Worm (Caenorhabditis elegans) whole organism, L4 larva: Measurements from ENCODE around the gene F44F4.10.

Experiments
- F26F4.8 ChIP-seq: fragments of 200-800 bp; sonication (Bioruptor generic); conservative IDR thresholded peaks from 2 replicates; pipeline ENCODE4 v1.3.6; 2022; ENCODE audit warnings: missing genetic modification characterization, missing compliant biosample characterization
- F37D6.2 ChIP-seq: sonication (generic microtip); optimal IDR thresholded peaks from 2 replicates; lab custom pipeline; 2016; ENCODE audit warnings: mild to moderate bottlenecking, missing genetic modification characterization, missing compliant biosample characterization
- F44E2.7 ChIP-seq: fragments of 200-800 bp; sonication (Bioruptor generic); IDR thresholded peaks from 2 replicates; pipeline ENCODE4 v2.1.2; 2022; ENCODE audit warnings: missing genetic modification characterization, missing compliant biosample characterization
- Y105C5A.15 ChIP-seq: fragments of 200-800 bp; sonication (Bioruptor generic); IDR thresholded peaks from 2 replicates; pipeline ENCODE4 v1.3.6; 2022; ENCODE audit warnings: missing genetic modification characterization, missing compliant biosample characterization
- Y75B8A.6 ChIP-seq: fragments of 200-800 bp; sonication (Bioruptor generic); IDR thresholded peaks from 2 replicates; pipeline ENCODE4 v1.3.6; 2022; ENCODE audit warnings: missing genetic modification reagents, missing genetic modification characterization, missing compliant biosample characterization
- ZK337.2 ChIP-seq: fragments of 200-800 bp; sonication (Bioruptor generic); IDR thresholded peaks from 2 replicates; pipeline ENCODE4 v1.3.6; 2022; ENCODE audit warnings: missing genetic modification reagents, missing genetic modification characterization, missing compliant biosample characterization
- ZK546.5 ChIP-seq, 2 experiments: sonication (generic microtip); optimal IDR thresholded peaks; 2 replicates each; lab custom pipeline; 2017; ENCODE audit warnings: missing biosample characterization in 2 of 2, missing genetic modification characterization in 2 of 2
- ceh-28 ChIP-seq: fragments of 150-350 bp; optimal IDR thresholded peaks from 2 replicates; lab custom pipeline; 2014; ENCODE audit warnings: missing biosample characterization, missing genetic modification reagents, missing genetic modification characterization
- ceh-82 ChIP-seq: sonication (generic microtip); optimal IDR thresholded peaks from 2 replicates; lab custom pipeline; 2017; ENCODE audit warnings: missing biosample characterization, missing genetic modification characterization
- cey-2 ChIP-seq: sonication (generic microtip); optimal IDR thresholded peaks from 3 replicates; lab custom pipeline; 2017; ENCODE audit warnings: missing genetic modification characterization, mild to moderate bottlenecking, missing compliant biosample characterization, antibody characterized with exemption, borderline replicate concordance; ENCODE audit not compliant: insufficient read depth
- daf-16 ChIP-seq, 3 experiments: sonication (generic microtip); optimal IDR thresholded peaks; 2 replicates each; lab custom pipeline; 2016 to 2017; ENCODE audit warnings: missing genetic modification characterization in 3 of 3, missing genetic modification reagents in 3 of 3, mild to moderate bottlenecking in 2 of 3, missing compliant biosample characterization in 2 of 3, missing biosample characterization in 1 of 3, moderate library complexity in 1 of 3
- dmd-6 ChIP-seq: fragments of 200-800 bp; sonication (Bioruptor generic); IDR thresholded peaks from 2 replicates; pipeline ENCODE4 v1.3.6; 2022; ENCODE audit warnings: missing genetic modification reagents, missing genetic modification characterization, missing compliant biosample characterization
- dpl-1 ChIP-seq: fragments of 150-350 bp; optimal IDR thresholded peaks from 2 replicates; lab custom pipeline; 2014; ENCODE audit warnings: missing biosample characterization, missing genetic modification reagents, missing genetic modification characterization
- fkh-10 ChIP-seq: fragments of 150-350 bp; optimal IDR thresholded peaks from 2 replicates; lab custom pipeline; 2014; ENCODE audit warnings: missing biosample characterization, missing genetic modification reagents, missing genetic modification characterization
- fos-1 ChIP-seq: fragments of 150-350 bp; optimal IDR thresholded peaks from 2 replicates; lab custom pipeline; 2014; ENCODE audit warnings: missing biosample characterization, missing genetic modification characterization
- hif-1 ChIP-seq, 2 experiments: sonication (generic microtip); optimal IDR thresholded peaks; 2 replicates each; lab custom pipeline; 2016 to 2017; ENCODE audit warnings: missing compliant biosample characterization in 2 of 2, missing genetic modification characterization in 2 of 2, missing genetic modification reagents in 2 of 2, missing genotype in 2 of 2, mild to moderate bottlenecking in 1 of 2
- hlh-11 ChIP-seq: fragments of 200-800 bp; sonication (Bioruptor generic); optimal IDR thresholded peaks from 2 replicates; lab custom pipeline; 2018; ENCODE audit warnings: mild to moderate bottlenecking, missing genetic modification characterization, missing compliant biosample characterization
- hlh-30 ChIP-seq: sonication (generic microtip); optimal IDR thresholded peaks from 2 replicates; lab custom pipeline; 2017; ENCODE audit warnings: antibody characterized with exemption, mild to moderate bottlenecking, missing genetic modification characterization, missing compliant biosample characterization; ENCODE audit not compliant: insufficient read depth
- hmg-1.1 ChIP-seq: fragments of 200-800 bp; sonication (Bioruptor generic); IDR thresholded peaks from 2 replicates; pipeline ENCODE4 v1.3.6; 2022; ENCODE audit warnings: missing genetic modification reagents, missing genetic modification characterization, missing compliant biosample characterization
- lim-7 ChIP-seq: fragments of 200-800 bp; sonication (Bioruptor generic); IDR thresholded peaks from 2 replicates; pipeline ENCODE4 v1.3.6; 2022; ENCODE audit warnings: missing genetic modification characterization, missing compliant biosample characterization
- lin-1 ChIP-seq: fragments of 200-800 bp; sonication (Bioruptor generic); IDR thresholded peaks from 2 replicates; pipeline ENCODE4 v1.3.6; 2022; ENCODE audit warnings: missing genetic modification reagents, missing genetic modification characterization, missing compliant biosample characterization
- lin-13 ChIP-seq: fragments of 150-350 bp; optimal IDR thresholded peaks from 2 replicates; lab custom pipeline; 2014; ENCODE audit warnings: missing biosample characterization, missing genetic modification reagents, missing genetic modification characterization
- lin-38 ChIP-seq: fragments of 200-800 bp; sonication (Bioruptor generic); IDR thresholded peaks from 2 replicates; pipeline ENCODE4 v1.3.6; 2022; ENCODE audit warnings: missing genetic modification reagents, missing genetic modification characterization, missing compliant biosample characterization
- lsy-2 ChIP-seq, 2 experiments: fragments of 150-350 bp in 1 of 2; sonication (generic microtip) in 1 of 2; optimal IDR thresholded peaks; 2 replicates each; lab custom pipeline; 2014 to 2017; ENCODE audit warnings: missing biosample characterization in 2 of 2, missing genetic modification characterization in 2 of 2
- mdl-1 ChIP-seq, 2 experiments: fragments of 150-350 bp in 1 of 2; sonication (generic microtip) in 1 of 2; optimal IDR thresholded peaks; 2 replicates each; lab custom pipeline; 2014 to 2017; ENCODE audit warnings: missing biosample characterization in 2 of 2, missing genetic modification characterization in 2 of 2
- mep-1 ChIP-seq: fragments of 150-350 bp; sonication (generic microtip); optimal IDR thresholded peaks from 3 replicates; lab custom pipeline; 2014; ENCODE audit warnings: missing biosample characterization, missing genetic modification characterization
- mes-2 ChIP-seq: sonication (generic microtip); optimal IDR thresholded peaks from 2 replicates; lab custom pipeline; 2016; ENCODE audit warnings: missing genotype, mild to moderate bottlenecking, missing genetic modification characterization, missing compliant biosample characterization; ENCODE audit not compliant: poor library complexity, severe bottlenecking
- mxl-3 ChIP-seq: fragments of 200-800 bp; sonication (Bioruptor generic); optimal IDR thresholded peaks from 2 replicates; lab custom pipeline; 2018; ENCODE audit warnings: mild to moderate bottlenecking, missing genetic modification characterization, missing compliant biosample characterization
- nhr-10 ChIP-seq: fragments of 150-350 bp; optimal IDR thresholded peaks from 2 replicates; lab custom pipeline; 2014; ENCODE audit warnings: missing biosample characterization, missing genetic modification characterization
- nhr-102 ChIP-seq: sonication (generic microtip); optimal IDR thresholded peaks from 2 replicates; lab custom pipeline; 2016; ENCODE audit warnings: mild to moderate bottlenecking, missing genetic modification characterization, moderate library complexity, missing compliant biosample characterization
- nhr-28 ChIP-seq: fragments of 150-350 bp; optimal IDR thresholded peaks from 2 replicates; lab custom pipeline; 2014; ENCODE audit warnings: missing biosample characterization, missing genetic modification characterization
- nhr-42 ChIP-seq: fragments of 200-800 bp; sonication (Bioruptor generic); IDR thresholded peaks from 2 replicates; pipeline ENCODE4 v1.3.6; 2022; ENCODE audit warnings: missing genetic modification characterization, missing compliant biosample characterization
- nhr-6 ChIP-seq: fragments of 150-350 bp; optimal IDR thresholded peaks from 2 replicates; lab custom pipeline; 2014; ENCODE audit warnings: missing biosample characterization, missing genetic modification characterization
- nhr-77 ChIP-seq: fragments of 150-350 bp; optimal IDR thresholded peaks from 2 replicates; lab custom pipeline; 2014; ENCODE audit warnings: missing biosample characterization, missing genetic modification characterization
- php-3 ChIP-seq: fragments of 200-800 bp; sonication (Bioruptor generic); IDR thresholded peaks from 2 replicates; pipeline ENCODE4 v1.3.6; 2022; ENCODE audit warnings: missing genetic modification reagents, missing genetic modification characterization, missing compliant biosample characterization
- rbr-2 ChIP-seq: sonication (generic microtip); optimal IDR thresholded peaks from 2 replicates; lab custom pipeline; 2016; ENCODE audit warnings: missing genotype, missing genetic modification characterization, missing compliant biosample characterization
- unc-130 ChIP-seq: sonication (generic microtip); optimal IDR thresholded peaks from 2 replicates; lab custom pipeline; 2016; ENCODE audit warnings: missing genetic modification reagents, missing genetic modification characterization, missing compliant biosample characterization
- unc-39 ChIP-seq: sonication (generic microtip); optimal IDR thresholded peaks from 2 replicates; lab custom pipeline; 2017; ENCODE audit warnings: missing biosample characterization, missing genetic modification characterization
- unc-62 ChIP-seq, 3 experiments: fragments of 150-350 bp in 1 of 3; sonication (generic microtip); optimal IDR thresholded peaks in 2 of 3; peaks in 1 of 3; 1 replicate in 1 of 3; 2 replicates in 2 of 3; lab custom pipeline; 2014 to 2017; ENCODE audit warnings: missing biosample characterization in 3 of 3, missing genetic modification characterization in 3 of 3, missing genetic modification reagents in 3 of 3, missing genotype in 1 of 3
- zfp-2 ChIP-seq: sonication (generic microtip); optimal IDR thresholded peaks from 2 replicates; lab custom pipeline; 2016; ENCODE audit warnings: mild to moderate bottlenecking, missing genetic modification characterization, missing compliant biosample characterization
- zfp-3 ChIP-seq: fragments of 200-800 bp; sonication (Bioruptor generic); conservative IDR thresholded peaks from 2 replicates; pipeline ENCODE4 v1.3.6; 2022; ENCODE audit warnings: missing genetic modification reagents, missing genetic modification characterization, missing compliant biosample characterization
- zip-11 ChIP-seq: fragments of 200-800 bp; sonication (Bioruptor generic); IDR thresholded peaks from 2 replicates; pipeline ENCODE4 v1.3.6; 2022; ENCODE audit warnings: missing genetic modification characterization, missing compliant biosample characterization
- ztf-11 ChIP-seq: fragments of 150-350 bp; optimal IDR thresholded peaks from 2 replicates; lab custom pipeline; 2014; ENCODE audit warnings: missing biosample characterization, missing genetic modification characterization

F44F4.10 gene

ce11 chrII:10930678-10931650 lies 13.9 kb upstream of the F44F4.10 start (continued):
- no peak for TF ChIP-seq fkh-10 (GFP tag; lab: Kevin White, UChicago)
- TF ChIP-seq php-3 (GFP tag; lab: Robert Waterston, UW), result peak; percentile 35; the same call in 1 of the 2 replicates
- peak; percentile 13; the same call in 1 of the 2 replicates for TF ChIP-seq dmd-6 (GFP tag; lab: Robert Waterston, UW)
- TF ChIP-seq F37D6.2 (tag; lab: Kevin White, UChicago), result no peak
- TF ChIP-seq nhr-77 (tag; lab: Kevin White, UChicago), result no peak
- TF ChIP-seq hif-1 (tag; optimal IDR thresholded peaks at IDR 0.05; lab: Kevin White, UChicago), result peak in 1 of 2 experiments; percentile 22
- TF ChIP-seq zfp-2 (tag; lab: Kevin White, UChicago), result no peak
- TF ChIP-seq mep-1, result no peak
- no peak for TF ChIP-seq ztf-11
- TF ChIP-seq lin-38 (GFP tag; lab: Robert Waterston, UW), result peak; percentile 33; the same call in 1 of the 2 replicates
- no peak for TF ChIP-seq mes-2 (tag; lab: Kevin White, UChicago)
- no peak for TF ChIP-seq fos-1 (tag; lab: Kevin White, UChicago)
- TF ChIP-seq hlh-30 (tag; lab: Kevin White, UChicago), result no peak
- TF ChIP-seq unc-39, result no peak
- TF ChIP-seq nhr-10 (tag; lab: Kevin White, UChicago), result no peak
- TF ChIP-seq nhr-42 (GFP tag; lab: Robert Waterston, UW), result no peak
- 0 out of 2 replicates have a peak, but pooled peaks have one; percentile 62 for TF ChIP-seq F44E2.7 (GFP tag; lab: Robert Waterston, UW)
- TF ChIP-seq nhr-102 (tag; lab: Kevin White, UChicago), result no peak

- TF ChIP-seq nhr-28 (peak; percentile 32), lin-13 (GFP tag; lab: Kevin White, UChicago) (no peak), lim-7 (GFP tag; lab: Robert Waterston, UW) (0 out of 2 replicates have a peak, but pooled peaks have one; percentile 23), zfp-3 (GFP tag; lab: Robert Waterston, UW) (no peak), zip-11 (GFP tag; lab: Robert Waterston, UW) (no peak), ZK546.5 (tag; optimal IDR thresholded peaks at IDR 0.05; lab: Kevin White, UChicago) (no peak), Y75B8A.6 (GFP tag; lab: Robert Waterston, UW) (no peak), lin-38 (GFP tag; lab: Robert Waterston, UW) (peak; percentile 43), F37D6.2 (tag; lab: Kevin White, UChicago) (no peak), hlh-30 (tag; lab: Kevin White, UChicago) (peak; percentile 55), unc-62 (GFP tag; optimal IDR thresholded peaks at IDR 0.05 in 1 of 2; lab: Kevin White, UChicago) (peak in 1 of 2 experiments; percentile 28), unc-62 (tag; optimal IDR thresholded peaks at IDR 0.05; lab: Kevin White, UChicago) (no peak), lin-1 (GFP tag; lab: Robert Waterston, UW) (no peak), lsy-2 (tag; optimal IDR thresholded peaks at IDR 0.05; lab: Kevin White, UChicago) (peak in 1 of 2 experiments; percentile 55), ZK337.2 (GFP tag; lab: Robert Waterston, UW) (0 out of 2 replicates have a peak, but pooled peaks have one; percentile 34), cey-2 (tag; lab: Kevin White, UChicago) (no peak), Y105C5A.15 (GFP tag; lab: Robert Waterston, UW) (no peak), ceh-82 (tag; lab: Kevin White, UChicago) (no peak), mes-2 (tag; lab: Kevin White, UChicago) (peak; percentile 89), daf-16 (GFP tag; optimal IDR thresholded peaks at IDR 0.05; lab: Kevin White, UChicago) (no peak), daf-16 (tag; optimal IDR thresholded peaks at IDR 0.05; lab: Kevin White, UChicago) (peak; percentile 63), ceh-28 (tag; lab: Kevin White, UChicago) (no peak), rbr-2 (no peak), F26F4.8 (GFP tag; lab: Robert Waterston, UW) (no peak), mxl-3 (GFP tag; lab: Kevin White, UChicago) (peak; percentile 74), hlh-11 (tag; lab: Kevin White, UChicago) (peak; percentile 60), dmd-6 (GFP tag; lab: Robert Waterston, UW) (no peak; the same call in 1 of the 2 replicates), mdl-1 (tag; optimal IDR thresholded peaks at IDR 0.05; lab: Kevin White, UChicago) (peak in 1 of 2 experiments; percentile 41), hmg-1.1 (0 out of 2 replicates have a peak, but pooled peaks have one; percentile 15), dpl-1 (GFP tag; lab: Kevin White, UChicago) (peak; percentile 83), unc-130 (GFP tag; lab: Kevin White, UChicago) (peak; percentile 66), nhr-6 (tag; lab: Kevin White, UChicago) (no peak), fkh-10 (GFP tag; lab: Kevin White, UChicago) (no peak)
Measured at ce11 chrII:10925804-10926570, 8.9 kb upstream of the F44F4.10 start, which contains the start of gene metr-1. Gene metr-1 (plus strand): TSS chrII:10926561.
